Fruit fly (Drosophila melanogaster) whole organism, embryonic: Measurements from ENCODE around the gene CG4291.

Experiments
- Blimp-1 ChIP-seq: fragments of 200-800 bp; sonication (Bioruptor generic); optimal IDR thresholded peaks from 3 replicates; lab custom pipeline; 2018; ENCODE audit warnings: missing biosample characterization, missing genetic modification characterization, mild to moderate bottlenecking, moderate library complexity, missing genetic modification reagents
- CG11456 ChIP-seq: fragments of 200-800 bp; sonication (Bioruptor generic); IDR thresholded peaks from 3 replicates; pipeline ENCODE4 v1.3.6; 2022; ENCODE audit warnings: missing biosample characterization, missing genetic modification characterization
- CG12659 ChIP-seq: fragments of 200-800 bp; sonication (Bioruptor generic); optimal IDR thresholded peaks from 3 replicates; lab custom pipeline; 2017; ENCODE audit warnings: mild to moderate bottlenecking, missing biosample characterization, missing genetic modification reagents, missing genetic modification characterization
- CG14441 ChIP-seq: fragments of 200-800 bp; sonication (Bioruptor generic); IDR thresholded peaks from 2 replicates; pipeline ENCODE4 v1.3.6; 2022; ENCODE audit warnings: missing biosample characterization, missing genetic modification characterization
- CG15601 ChIP-seq: fragments of 200-800 bp; sonication (Bioruptor generic); optimal IDR thresholded peaks from 3 replicates; lab custom pipeline; 2019; ENCODE audit warnings: missing biosample characterization, mild to moderate bottlenecking, missing genetic modification characterization, moderate library complexity
- CG1832 ChIP-seq: fragments of 200-800 bp; sonication (Bioruptor generic); optimal IDR thresholded peaks from 2 replicates; lab custom pipeline; 2017; ENCODE audit warnings: missing biosample characterization, mild to moderate bottlenecking, missing genetic modification characterization, inconsistent platforms
- CG2678 ChIP-seq: fragments of 200-800 bp; sonication (Bioruptor generic); optimal IDR thresholded peaks from 3 replicates; lab custom pipeline; 2019; ENCODE audit warnings: missing biosample characterization, mild to moderate bottlenecking, missing genetic modification characterization, moderate library complexity
- CG2889 ChIP-seq: fragments of 200-800 bp; sonication (Bioruptor generic); IDR thresholded peaks from 3 replicates; pipeline ENCODE4 v1.3.6; 2022; ENCODE audit warnings: missing biosample characterization, missing genetic modification characterization
- CG3065 ChIP-seq: fragments of 200-800 bp; sonication (Bioruptor generic); optimal IDR thresholded peaks from 2 replicates; lab custom pipeline; 2016; ENCODE audit warnings: missing biosample characterization, missing genetic modification characterization
- CG32767 ChIP-seq: fragments of 200-800 bp; sonication (Bioruptor generic); IDR thresholded peaks from 2 replicates; pipeline ENCODE4 v1.3.6; 2022; ENCODE audit warnings: missing biosample characterization, missing genetic modification characterization
- CG34422 ChIP-seq: fragments of 200-800 bp; sonication (Bioruptor generic); IDR thresholded peaks from 3 replicates; pipeline ENCODE4 v1.3.6; 2022; ENCODE audit warnings: missing biosample characterization, missing genetic modification characterization
- CG4328 ChIP-seq: fragments of 200-800 bp; sonication (Bioruptor generic); optimal IDR thresholded peaks from 3 replicates; lab custom pipeline; 2017; ENCODE audit warnings: missing biosample characterization, missing genetic modification reagents, missing genetic modification characterization
- CG5180 ChIP-seq: fragments of 200-800 bp; sonication (Bioruptor generic); optimal IDR thresholded peaks from 3 replicates; lab custom pipeline; 2017; ENCODE audit warnings: missing biosample characterization, missing genetic modification characterization, mild to moderate bottlenecking, moderate library complexity, missing genetic modification reagents
- CG6689 ChIP-seq: fragments of 200-800 bp; sonication (Bioruptor generic); IDR thresholded peaks from 2 replicates; pipeline ENCODE4 v1.3.6; 2022; ENCODE audit warnings: missing biosample characterization, missing genetic modification characterization
- CG7839 ChIP-seq: fragments of 200-800 bp; sonication (Bioruptor generic); optimal IDR thresholded peaks from 3 replicates; lab custom pipeline; 2018; ENCODE audit warnings: missing biosample characterization, mild to moderate bottlenecking, missing genetic modification characterization, moderate library complexity
- CG8290 ChIP-seq, 3 experiments: fragments of 200-800 bp; sonication (Bioruptor generic); optimal IDR thresholded peaks; 2 replicates each; lab custom pipeline; 2016 to 2019; ENCODE audit warnings: missing biosample characterization in 3 of 3, missing genetic modification characterization in 3 of 3, mild to moderate bottlenecking in 2 of 3, moderate library complexity in 1 of 3
- E2f2 ChIP-seq: fragments of 200-800 bp; sonication (Bioruptor generic); IDR thresholded peaks from 2 replicates; pipeline ENCODE4 v1.3.6; 2022; ENCODE audit warnings: missing biosample characterization, missing genetic modification characterization
- HLH3B ChIP-seq: fragments of 200-800 bp; sonication (Bioruptor generic); IDR thresholded peaks from 2 replicates; pipeline ENCODE4 v1.3.6; 2022; ENCODE audit warnings: missing biosample characterization, missing genetic modification characterization
- Hr78 ChIP-seq, 2 experiments: fragments of 200-800 bp in 1 of 2; fragments of >200 bp in 1 of 2; sonication (Bioruptor generic) in 1 of 2; optimal IDR thresholded peaks; 2 replicates each; lab custom pipeline; 2017 to 2019; ENCODE audit warnings: missing biosample characterization in 2 of 2, missing genetic modification characterization in 2 of 2, mild to moderate bottlenecking in 1 of 2, moderate library complexity in 1 of 2
- Nf-YB ChIP-seq: fragments of 200-800 bp; sonication (Bioruptor generic); optimal IDR thresholded peaks from 3 replicates; lab custom pipeline; 2019; ENCODE audit warnings: missing biosample characterization, mild to moderate bottlenecking, missing genetic modification characterization, moderate library complexity
- Ptx1 ChIP-seq: fragments of 200-800 bp; sonication (Bioruptor generic); IDR thresholded peaks from 2 replicates; pipeline ENCODE4 v1.3.6; 2022; ENCODE audit warnings: missing biosample characterization, missing genetic modification characterization
- Ravus ChIP-seq: fragments of 200-800 bp; sonication (Bioruptor generic); IDR thresholded peaks from 2 replicates; pipeline ENCODE4 v1.3.6; 2022; ENCODE audit warnings: missing biosample characterization, missing genetic modification characterization
- Rx ChIP-seq: fragments of 200-800 bp; sonication (Bioruptor generic); IDR thresholded peaks from 2 replicates; pipeline ENCODE4 v1.3.6; 2022; ENCODE audit warnings: missing biosample characterization, missing genetic modification characterization
- Side ChIP-seq: fragments of 200-800 bp; sonication (Bioruptor generic); optimal IDR thresholded peaks from 2 replicates; lab custom pipeline; 2016; ENCODE audit warnings: missing biosample characterization, missing genetic modification characterization
- Sin3A ChIP-seq: fragments of >200 bp; optimal IDR thresholded peaks from 2 replicates; lab custom pipeline; 2018
- Spps ChIP-seq: fragments of 200-800 bp; sonication (Bioruptor generic); optimal IDR thresholded peaks from 2 replicates; lab custom pipeline; 2018; ENCODE audit warnings: missing biosample characterization, mild to moderate bottlenecking, missing genetic modification characterization
- Stat92E ChIP-seq, 3 experiments: fragments of >200 bp in 2 of 3; fragments of 200-800 bp in 1 of 3; sonication (Bioruptor generic) in 1 of 3; optimal IDR thresholded peaks; 2 replicates each; lab custom pipeline; 2017 to 2019; ENCODE audit warnings: missing biosample characterization in 3 of 3, missing genetic modification characterization in 3 of 3, mild to moderate bottlenecking in 1 of 3, moderate library complexity in 1 of 3
- Taf1 ChIP-seq: fragments of 200-800 bp; sonication (Bioruptor generic); IDR thresholded peaks from 2 replicates; pipeline ENCODE4 v1.3.6; 2022; ENCODE audit warnings: missing biosample characterization, missing genetic modification characterization
- ab ChIP-seq: fragments of 200-800 bp; sonication (Bioruptor generic); optimal IDR thresholded peaks from 2 replicates; lab custom pipeline; 2016; ENCODE audit warnings: missing biosample characterization, missing genetic modification characterization
- br ChIP-seq: fragments of >200 bp; optimal IDR thresholded peaks from 2 replicates; lab custom pipeline; 2017
- chinmo ChIP-seq: fragments of 200-800 bp; sonication (Bioruptor generic); IDR thresholded peaks from 4 replicates; pipeline ENCODE4 v1.3.6; 2022; ENCODE audit warnings: missing biosample characterization, missing genetic modification characterization; ENCODE audit not compliant: partially characterized antibody
- chm ChIP-seq: fragments of 200-800 bp; sonication (Bioruptor generic); IDR thresholded peaks from 2 replicates; pipeline ENCODE4 v1.3.6; 2022; ENCODE audit warnings: missing biosample characterization, missing genetic modification characterization
- disco-r ChIP-seq: fragments of 200-800 bp; sonication (Bioruptor generic); optimal IDR thresholded peaks from 2 replicates; lab custom pipeline; 2016; ENCODE audit warnings: missing biosample characterization, missing genetic modification characterization
- emc ChIP-seq: fragments of 200-800 bp; sonication (Bioruptor generic); optimal IDR thresholded peaks from 2 replicates; lab custom pipeline; 2016; ENCODE audit warnings: missing biosample characterization, missing genetic modification characterization
- ewg ChIP-seq: fragments of 200-800 bp; sonication (Bioruptor generic); optimal IDR thresholded peaks from 3 replicates; lab custom pipeline; 2017; ENCODE audit warnings: mild to moderate bottlenecking, missing biosample characterization, missing genetic modification reagents, missing genetic modification characterization
- fru ChIP-seq: fragments of >200 bp; optimal IDR thresholded peaks from 2 replicates; lab custom pipeline; 2017
- klu ChIP-seq: fragments of 200-800 bp; sonication (Bioruptor generic); IDR thresholded peaks from 2 replicates; pipeline ENCODE4 v1.3.6; 2022; ENCODE audit warnings: missing biosample characterization, missing genetic modification characterization
- lab ChIP-seq: fragments of 200-800 bp; sonication (Bioruptor generic); optimal IDR thresholded peaks from 3 replicates; lab custom pipeline; 2017; ENCODE audit warnings: missing biosample characterization, missing genetic modification characterization, mild to moderate bottlenecking, moderate library complexity, missing genetic modification reagents
- lbe ChIP-seq: fragments of 200-800 bp; sonication (Bioruptor generic); optimal IDR thresholded peaks from 2 replicates; lab custom pipeline; 2016; ENCODE audit warnings: missing biosample characterization, mild to moderate bottlenecking, missing genetic modification characterization
- lmd ChIP-seq: fragments of 200-800 bp; sonication (Bioruptor generic); IDR thresholded peaks from 2 replicates; pipeline ENCODE4 v1.3.6; 2022; ENCODE audit warnings: missing biosample characterization, missing genetic modification characterization
- luna ChIP-seq: fragments of 200-800 bp; sonication (Bioruptor generic); optimal IDR thresholded peaks from 2 replicates; lab custom pipeline; 2016; ENCODE audit warnings: missing biosample characterization, missing genetic modification characterization
- pan ChIP-seq, 4 experiments: fragments of >200 bp in 3 of 4; fragments of 200-800 bp in 1 of 4; sonication (Bioruptor generic) in 1 of 4; optimal IDR thresholded peaks in 3 of 4; IDR thresholded peaks in 1 of 4; 2 replicates each; pipeline versions ENCODE4 v1.3.6 to Lab custom; 2017 to 2022; ENCODE audit warnings: missing biosample characterization in 2 of 4, missing genetic modification characterization in 2 of 4, mixed read lengths in 1 of 4
- repo ChIP-seq: fragments of 200-800 bp; sonication (Bioruptor generic); optimal IDR thresholded peaks from 2 replicates; lab custom pipeline; 2016; ENCODE audit warnings: missing biosample characterization, missing genetic modification characterization
- scrt ChIP-seq: fragments of 200-800 bp; sonication (Bioruptor generic); optimal IDR thresholded peaks from 2 replicates; lab custom pipeline; 2018; ENCODE audit warnings: missing biosample characterization, mild to moderate bottlenecking, missing genetic modification characterization, moderate library complexity
- slbo ChIP-seq: fragments of 200-800 bp; sonication (Bioruptor generic); IDR thresholded peaks from 2 replicates; pipeline ENCODE4 v1.3.6; 2022; ENCODE audit warnings: missing biosample characterization, missing genetic modification characterization
- so ChIP-seq: fragments of 200-800 bp; sonication (Bioruptor generic); IDR thresholded peaks from 3 replicates; pipeline ENCODE4 v1.3.6; 2022; ENCODE audit warnings: missing biosample characterization, missing genetic modification characterization
- sob ChIP-seq: fragments of 200-800 bp; sonication (Bioruptor generic); IDR thresholded peaks from 2 replicates; pipeline ENCODE4 v1.3.6; 2022; ENCODE audit warnings: missing biosample characterization, missing genetic modification characterization
- sr ChIP-seq: fragments of 200-800 bp; sonication (Bioruptor generic); IDR thresholded peaks from 3 replicates; pipeline ENCODE4 v1.3.6; 2022; ENCODE audit warnings: missing biosample characterization, missing genetic modification characterization
- tgo ChIP-seq: fragments of 200-800 bp; sonication (Bioruptor generic); IDR thresholded peaks from 3 replicates; pipeline ENCODE4 v1.3.6; 2022; ENCODE audit warnings: missing biosample characterization, missing genetic modification characterization
- zf30C ChIP-seq: fragments of 200-800 bp; sonication (Bioruptor generic); optimal IDR thresholded peaks from 3 replicates; lab custom pipeline; 2018; ENCODE audit warnings: missing biosample characterization, mild to moderate bottlenecking, missing genetic modification characterization

The CG4291 gene

dm6 chr2L:855052-855547 is 2.6 kb upstream of the CG4291 start, which contains the start of gene CG13949 (continued):
- peak; percentile 52 for TF ChIP-seq CG15601 (tag; lab: Kevin White, UChicago)
- peak; percentile 27 for TF ChIP-seq Nf-YB
- TF ChIP-seq Side (GFP tag; lab: Kevin White, UChicago) = peak; percentile 41
- peak; percentile 79 for TF ChIP-seq slbo (GFP tag; lab: Robert Waterston, UW)
- TF ChIP-seq fru (lab: Kevin White, UChicago) = no peak
- no peak for TF ChIP-seq luna (GFP tag; lab: Kevin White, UChicago)
- peak; percentile 82 for TF ChIP-seq Ptx1 (GFP tag; lab: Robert Waterston, UW)
- no peak for TF ChIP-seq Sin3A
- TF ChIP-seq lab = peak; percentile 85
- TF ChIP-seq CG8290 (GFP tag; optimal IDR thresholded peaks at IDR 0.05; lab: Kevin White, UChicago) = peak; percentile 49
- peak in 1 of 2 experiments; percentile 80 for TF ChIP-seq CG8290 (tag; optimal IDR thresholded peaks at IDR 0.05; lab: Kevin White, UChicago)
- peak; percentile 83 for TF ChIP-seq CG14441 (GFP tag; lab: Robert Waterston, UW)
- no peak for TF ChIP-seq chinmo
- peak; percentile 57; the same call in 1 of the 2 replicates for TF ChIP-seq Rx
- no peak for TF ChIP-seq CG2889 (GFP tag; lab: Robert Waterston, UW)
- no peak for TF ChIP-seq Stat92E (GFP tag; optimal IDR thresholded peaks at IDR 0.05; lab: Kevin White, UChicago)
- no peak for TF ChIP-seq CG1832 (GFP tag; lab: Kevin White, UChicago)
- TF ChIP-seq CG4328 (GFP tag; lab: Kevin White, UChicago) = no peak
- TF ChIP-seq lbe (GFP tag; lab: Kevin White, UChicago) = no peak
- no peak for TF ChIP-seq CG32767 (GFP tag; lab: Robert Waterston, UW)
- peak; percentile 56 for TF ChIP-seq Blimp-1 (GFP tag; lab: Kevin White, UChicago)
- TF ChIP-seq lmd (GFP tag; lab: Robert Waterston, UW) = peak; percentile 72
- TF ChIP-seq ab (GFP tag; lab: Kevin White, UChicago) = no peak
- no peak for TF ChIP-seq so
- no peak for TF ChIP-seq Spps (tag; lab: Kevin White, UChicago)
- peak; percentile 70 for TF ChIP-seq tgo (GFP tag; lab: Robert Waterston, UW)
- no peak for TF ChIP-seq CG3065 (GFP tag; lab: Kevin White, UChicago)
- peak; percentile 64 for TF ChIP-seq E2f2 (GFP tag; lab: Robert Waterston, UW)
- TF ChIP-seq zf30C (GFP tag; lab: Kevin White, UChicago) = peak; percentile 85
- peak; percentile 74 for TF ChIP-seq CG12659
- TF ChIP-seq CG5180 (GFP tag; lab: Kevin White, UChicago) = peak; percentile 12
- peak; percentile 64 for TF ChIP-seq HLH3B (GFP tag; lab: Robert Waterston, UW)
- TF ChIP-seq CG34422 (GFP tag; lab: Robert Waterston, UW) = peak; percentile 77
- peak; percentile 45 for TF ChIP-seq Taf1 (GFP tag; lab: Robert Waterston, UW)

dm6 chr2L:850727-851257 is 1.7 kb downstream of the CG4291 start, which contains the start of gene drongo:
Gene drongo, minus strand, starts transcription at chr2L:851071.
- TF ChIP-seq E2f2 (GFP tag; lab: Robert Waterston, UW) = peak; percentile 97
- peak; percentile 15 for TF ChIP-seq ewg (GFP tag; lab: Kevin White, UChicago)
- TF ChIP-seq CG6689 = no peak
- TF ChIP-seq chm (GFP tag; lab: Robert Waterston, UW) = peak; percentile 87
- 0 out of 3 replicates have a peak, but pooled peaks have one; percentile 50 for TF ChIP-seq CG11456 (GFP tag; lab: Robert Waterston, UW)
- TF ChIP-seq br (lab: Kevin White, UChicago) = no peak
- peak; percentile 71 for TF ChIP-seq lab
- no peak for TF ChIP-seq disco-r
- no peak; the same call in 2 of the 3 replicates for TF ChIP-seq sr
- no peak for TF ChIP-seq Ravus (GFP tag; lab: Robert Waterston, UW)
- TF ChIP-seq scrt (GFP tag; lab: Kevin White, UChicago) = peak; percentile 45
- peak; percentile 11 for TF ChIP-seq CG7839 (tag; lab: Kevin White, UChicago)
- no peak for TF ChIP-seq pan (optimal IDR thresholded peaks at IDR 0.05; lab: Kevin White, UChicago)
- no peak for TF ChIP-seq pan (GFP tag; optimal IDR thresholded peaks at IDR 0.05 in 1 of 2, IDR thresholded peaks at IDR 0.05 in 1 of 2)
- TF ChIP-seq Hr78 (GFP tag; optimal IDR thresholded peaks at IDR 0.05; lab: Kevin White, UChicago) = peak in 1 of 2 experiments; percentile 46
- TF ChIP-seq repo (GFP tag; lab: Kevin White, UChicago) = no peak
- TF ChIP-seq emc (GFP tag; lab: Kevin White, UChicago) = no peak
- TF ChIP-seq CG2678 (tag; lab: Kevin White, UChicago) = peak; percentile 15
- no peak for TF ChIP-seq klu (GFP tag; lab: Robert Waterston, UW)
- TF ChIP-seq sob (GFP tag; lab: Robert Waterston, UW) = peak; percentile 63
